Worm (Caenorhabditis elegans) whole organism, young adult: Measurements from ENCODE around the gene fbxa-74.

Experiments
- B0019.2 ChIP-seq: fragments of 200-800 bp; sonication (Bioruptor generic); conservative IDR thresholded peaks from 2 replicates; pipeline ENCODE4 v1.3.6; 2022; ENCODE audit warnings: missing genetic modification reagents, missing genetic modification characterization, missing compliant biosample characterization
- B0261.1 ChIP-seq: sonication (generic microtip); optimal IDR thresholded peaks from 2 replicates; lab custom pipeline; 2016; ENCODE audit warnings: mild to moderate bottlenecking, missing genetic modification characterization, moderate library complexity, missing compliant biosample characterization
- B0336.3 ChIP-seq: fragments of 200-800 bp; sonication (Bioruptor generic); IDR thresholded peaks from 2 replicates; pipeline ENCODE4 v1.3.6; 2022; ENCODE audit warnings: missing genetic modification characterization, missing compliant biosample characterization
- F49E8.2 ChIP-seq: sonication (generic microtip); optimal IDR thresholded peaks from 3 replicates; lab custom pipeline; 2017; ENCODE audit warnings: missing genetic modification characterization, mild to moderate bottlenecking, missing compliant biosample characterization, antibody characterized with exemption, moderate library complexity; ENCODE audit not compliant: insufficient read depth
- K11D2.4 ChIP-seq: fragments of 200-800 bp; sonication (Bioruptor generic); IDR thresholded peaks from 2 replicates; pipeline ENCODE4 v1.3.6; 2022; ENCODE audit warnings: missing genetic modification reagents, missing genetic modification characterization, missing compliant biosample characterization
- Y95B8A.8 ChIP-seq: fragments of 200-800 bp; sonication (Bioruptor generic); IDR thresholded peaks from 2 replicates; pipeline ENCODE4 v1.3.6; 2022; ENCODE audit warnings: missing genetic modification reagents, missing genetic modification characterization, missing compliant biosample characterization
- ZK185.1 ChIP-seq: sonication (generic microtip); optimal IDR thresholded peaks from 2 replicates; lab custom pipeline; 2016; ENCODE audit warnings: mild to moderate bottlenecking, missing genetic modification characterization, missing compliant biosample characterization; ENCODE audit not compliant: poor library complexity, severe bottlenecking
- aptf-3 ChIP-seq: fragments of 200-800 bp; sonication (Bioruptor generic); IDR thresholded peaks from 2 replicates; pipeline ENCODE4 v1.3.6; 2022; ENCODE audit warnings: missing genetic modification characterization, missing compliant biosample characterization
- atf-7 ChIP-seq: sonication (generic microtip); optimal IDR thresholded peaks from 2 replicates; lab custom pipeline; 2017; ENCODE audit warnings: mild to moderate bottlenecking, missing genetic modification characterization, missing compliant biosample characterization
- athp-1 ChIP-seq: sonication (generic microtip); optimal IDR thresholded peaks from 2 replicates; lab custom pipeline; 2017; ENCODE audit warnings: mild to moderate bottlenecking, missing genetic modification characterization, missing compliant biosample characterization
- ceh-100 ChIP-seq: fragments of 200-800 bp; sonication (Bioruptor generic); IDR thresholded peaks from 2 replicates; pipeline ENCODE4 v1.3.6; 2022; ENCODE audit warnings: missing genetic modification reagents, missing genetic modification characterization, missing compliant biosample characterization
- ceh-27 ChIP-seq: fragments of 200-800 bp; sonication (Bioruptor generic); optimal IDR thresholded peaks from 2 replicates; lab custom pipeline; 2018; ENCODE audit warnings: mild to moderate bottlenecking, missing genetic modification characterization, moderate library complexity, missing compliant biosample characterization
- ceh-91 ChIP-seq: fragments of 200-800 bp; sonication (Bioruptor generic); IDR thresholded peaks from 2 replicates; pipeline ENCODE4 v1.3.6; 2022; ENCODE audit warnings: missing genetic modification reagents, missing genetic modification characterization, missing compliant biosample characterization
- dox-1 ChIP-seq: fragments of 200-800 bp; sonication (Bioruptor generic); IDR thresholded peaks from 2 replicates; pipeline ENCODE4 v1.3.6; 2022; ENCODE audit warnings: missing genetic modification reagents, missing genetic modification characterization, missing compliant biosample characterization
- dpl-1 ChIP-seq: fragments of 150-350 bp; optimal IDR thresholded peaks from 2 replicates; lab custom pipeline; 2014; ENCODE audit warnings: missing biosample characterization, missing genetic modification reagents, missing genetic modification characterization
- egrh-3 ChIP-seq: fragments of 200-800 bp; sonication (Bioruptor generic); IDR thresholded peaks from 2 replicates; pipeline ENCODE4 v1.3.6; 2022; ENCODE audit warnings: missing genetic modification reagents, missing genetic modification characterization, missing compliant biosample characterization
- gei-17 ChIP-seq: fragments of 200-800 bp; sonication (Bioruptor generic); optimal IDR thresholded peaks from 2 replicates; lab custom pipeline; 2018; ENCODE audit warnings: mild to moderate bottlenecking, missing genetic modification characterization, missing compliant biosample characterization
- hlh-26 ChIP-seq: fragments of 200-800 bp; sonication (Bioruptor generic); conservative IDR thresholded peaks from 2 replicates; pipeline ENCODE4 v1.3.6; 2022; ENCODE audit warnings: missing genetic modification reagents, missing genetic modification characterization, missing compliant biosample characterization
- hmg-20 ChIP-seq: fragments of 200-800 bp; sonication (Bioruptor generic); IDR thresholded peaks from 2 replicates; pipeline ENCODE4 v1.3.6; 2022; ENCODE audit warnings: missing genetic modification reagents, missing genetic modification characterization, missing compliant biosample characterization
- let-526 ChIP-seq: fragments of 200-800 bp; sonication (Bioruptor generic); IDR thresholded peaks from 2 replicates; pipeline ENCODE4 v1.3.6; 2022; ENCODE audit warnings: missing genetic modification reagents, missing genetic modification characterization, missing compliant biosample characterization
- lin-40 ChIP-seq: sonication (generic microtip); optimal IDR thresholded peaks from 2 replicates; lab custom pipeline; 2016; ENCODE audit warnings: missing genetic modification characterization, mild to moderate bottlenecking, missing compliant biosample characterization, missing genotype, missing genetic modification reagents
- lsy-27 ChIP-seq: sonication (generic microtip); optimal IDR thresholded peaks from 2 replicates; lab custom pipeline; 2017; ENCODE audit warnings: missing genetic modification characterization, mild to moderate bottlenecking, missing compliant biosample characterization, antibody characterized with exemption, missing genotype, borderline replicate concordance; ENCODE audit not compliant: insufficient read depth
- nhr-120 ChIP-seq: fragments of 200-800 bp; sonication (Bioruptor generic); IDR thresholded peaks from 2 replicates; pipeline ENCODE4 v1.3.6; 2022; ENCODE audit warnings: missing genetic modification characterization, missing compliant biosample characterization
- pha-4 ChIP-seq: fragments of 150-350 bp; sonication (generic microtip); optimal IDR thresholded peaks from 2 replicates; lab custom pipeline; 2014; ENCODE audit warnings: missing biosample characterization, missing genetic modification reagents, missing genetic modification characterization
- repo-1 ChIP-seq: sonication (generic microtip); optimal IDR thresholded peaks from 2 replicates; lab custom pipeline; 2017; ENCODE audit warnings: mild to moderate bottlenecking, missing genetic modification characterization, missing compliant biosample characterization
- rpc-1 ChIP-seq, 2 experiments: fragments of 150-350 bp in 1 of 2; sonication (generic microtip) in 1 of 2; optimal IDR thresholded peaks; 2 replicates each; lab custom pipeline; 2014 to 2018; ENCODE audit warnings: missing biosample characterization in 1 of 2, missing genetic modification characterization in 1 of 2, missing genetic modification reagents in 1 of 2, missing genotype in 1 of 2
- somi-1 ChIP-seq: fragments of 200-800 bp; sonication (Bioruptor generic); optimal IDR thresholded peaks from 2 replicates; lab custom pipeline; 2018; ENCODE audit warnings: mild to moderate bottlenecking, missing genetic modification characterization, missing compliant biosample characterization
- unc-130 ChIP-seq: sonication (generic microtip); optimal IDR thresholded peaks from 2 replicates; lab custom pipeline; 2016; ENCODE audit warnings: missing genetic modification reagents, missing genetic modification characterization, missing compliant biosample characterization
- xnd-1 ChIP-seq: sonication (generic microtip); optimal IDR thresholded peaks from 2 replicates; lab custom pipeline; 2016; ENCODE audit warnings: missing genotype, missing genetic modification reagents, missing genetic modification characterization, missing compliant biosample characterization
- zfh-2 ChIP-seq: fragments of 200-800 bp; sonication (Bioruptor generic); conservative IDR thresholded peaks from 2 replicates; pipeline ENCODE4 v1.3.6; 2022; ENCODE audit warnings: missing genetic modification reagents, missing genetic modification characterization, missing compliant biosample characterization
- ztf-3 ChIP-seq: fragments of 200-800 bp; sonication (Bioruptor generic); optimal IDR thresholded peaks from 2 replicates; lab custom pipeline; 2018; ENCODE audit warnings: mild to moderate bottlenecking, missing genetic modification characterization, missing compliant biosample characterization
- ztf-6 ChIP-seq: fragments of 200-800 bp; sonication (Bioruptor generic); IDR thresholded peaks from 2 replicates; pipeline ENCODE4 v1.3.6; 2022; ENCODE audit warnings: missing genetic modification reagents, missing genetic modification characterization, missing compliant biosample characterization

The fbxa-74 gene

ce11 chrIII:1731850-1732249, 33.1 kb upstream of the fbxa-74 start:
- TF ChIP-seq zfh-2 (GFP tag; lab: Robert Waterston, UW) = 0 out of 2 replicates have a peak, but pooled peaks have one; percentile 22
- no peak for TF ChIP-seq aptf-3 (GFP tag; lab: Robert Waterston, UW)
- TF ChIP-seq, all 124 proteins: peak for 1

ce11 chrIII:1718800-1719199, 20.0 kb upstream of the fbxa-74 start:
- no peak for TF ChIP-seq gei-17 (GFP tag; lab: Kevin White, UChicago)
- TF ChIP-seq rpc-1 (optimal IDR thresholded peaks at IDR 0.05; lab: Kevin White, UChicago) = no peak
- no peak for TF ChIP-seq rpc-1 (tag; optimal IDR thresholded peaks at IDR 0.05; lab: Kevin White, UChicago)
- TF ChIP-seq K11D2.4 = no peak
- no peak for TF ChIP-seq ztf-3 (GFP tag; lab: Kevin White, UChicago)
- TF ChIP-seq lin-40 (tag; lab: Kevin White, UChicago) = no peak
- TF ChIP-seq ceh-91 (GFP tag; lab: Robert Waterston, UW) = no peak
- no peak for TF ChIP-seq unc-130 (GFP tag; lab: Kevin White, UChicago)
- no peak for TF ChIP-seq hlh-26 (GFP tag; lab: Robert Waterston, UW)
- TF ChIP-seq ceh-27 = no peak
- no peak for TF ChIP-seq ZK185.1 (tag; lab: Kevin White, UChicago)
- no peak for TF ChIP-seq Y95B8A.8 (GFP tag; lab: Robert Waterston, UW)
- TF ChIP-seq somi-1 (GFP tag; lab: Kevin White, UChicago) = no peak
- TF ChIP-seq F49E8.2 (tag; lab: Kevin White, UChicago) = no peak
- no peak for TF ChIP-seq dpl-1 (GFP tag; lab: Kevin White, UChicago)

ce11 chrIII:1717772-1718171, 19.0 kb upstream of the fbxa-74 start:
- TF ChIP-seq xnd-1 (tag; lab: Kevin White, UChicago) (no peak), B0336.3 (GFP tag; lab: Robert Waterston, UW) (no peak), nhr-120 (GFP tag; lab: Robert Waterston, UW) (no peak), ceh-100 (GFP tag; lab: Robert Waterston, UW) (no peak), pha-4 (no peak), atf-7 (tag; lab: Kevin White, UChicago) (no peak), B0261.1 (tag; lab: Kevin White, UChicago) (no peak), hmg-20 (GFP tag; lab: Robert Waterston, UW) (no peak), lsy-27 (no peak), ceh-91 (GFP tag; lab: Robert Waterston, UW) (no peak), let-526 (no peak)

- TF ChIP-seq zfh-2 (GFP tag; lab: Robert Waterston, UW) (no peak), athp-1 (tag; lab: Kevin White, UChicago) (no peak), B0261.1 (tag; lab: Kevin White, UChicago) (no peak), dpl-1 (GFP tag; lab: Kevin White, UChicago) (no peak), egrh-3 (GFP tag; lab: Robert Waterston, UW) (0 out of 2 replicates have a peak, but pooled peaks have one; percentile 15), pha-4 (no peak), B0019.2 (GFP tag; lab: Robert Waterston, UW) (no peak), ztf-6 (no peak), repo-1 (tag; lab: Kevin White, UChicago) (no peak), dox-1 (GFP tag; lab: Robert Waterston, UW) (0 out of 2 replicates have a peak, but pooled peaks have one; percentile 29), lsy-27 (no peak), ceh-27 (no peak)
Observed at ce11 chrIII:1713991-1714611, 15.3 kb upstream of the fbxa-74 start.
